Fruit fly (Drosophila melanogaster): ENCODE measurements around the gene Pp1alpha-96A.

- TF ChIP-seq CG1620 (GFP tag; optimal IDR thresholded peaks at IDR 0.05) = no peak
- no peak for TF ChIP-seq cic (GFP tag; optimal IDR thresholded peaks at IDR 0.05)
- TF ChIP-seq CG11617 (GFP tag; optimal IDR thresholded peaks at IDR 0.05) = no peak
- TF ChIP-seq CG33017 (tag; optimal IDR thresholded peaks at IDR 0.05) = no peak
- no peak for TF ChIP-seq Clk (GFP tag; optimal IDR thresholded peaks at IDR 0.05)
- TF ChIP-seq ovo (GFP tag; optimal IDR thresholded peaks at IDR 0.05) = no peak
- TF ChIP-seq CG12768 (GFP tag; optimal IDR thresholded peaks at IDR 0.05) = no peak
- no peak for TF ChIP-seq Hr96 (GFP tag; optimal IDR thresholded peaks at IDR 0.05)
- no peak for TF ChIP-seq kay (GFP tag; ENCODE audit: borderline replicate concordance)
Measured at dm6 chr3R:24527845-24528244, 9.8 kb downstream of the Pp1alpha-96A start, which contains the start of gene CG6607.
